ENCODE assay signal across 2 worm cellular contexts in genomic region chrIII:3456226-3456625, ce11.
TF ChIP-seq lines count a peak whose summit lies in the region.

No protein-coding gene starts in this region.

TF ChIP-seq in whole organism, L4 larva, 104 proteins besides CTCF, POLR2A, EP300 and RAD21 (continued from another document):
- TF ChIP-seq nhr-6 (tag; optimal IDR thresholded peaks at IDR 0.05; lab: Kevin White, UChicago) (peak; percentile 96), daf-8 (GFP tag; IDR thresholded peaks at IDR 0.05; lab: Robert Waterston, UW) (no peak), dpl-1 (GFP tag; optimal IDR thresholded peaks at IDR 0.05; lab: Kevin White, UChicago) (peak; percentile 97), lin-39 (tag; optimal IDR thresholded peaks at IDR 0.05; lab: Kevin White, UChicago) (peak; percentile 73), lsy-2 (tag; optimal IDR thresholded peaks at IDR 0.05; lab: Kevin White, UChicago) (peak; percentile 98 to 100), pha-4 (GFP tag; IDR thresholded peaks at IDR 0.05; lab: Robert Waterston, UW) (peak; percentile 96), pha-4 (tag; optimal IDR thresholded peaks at IDR 0.05; lab: Kevin White, UChicago) (peak; percentile 15), gei-8 (GFP tag; optimal IDR thresholded peaks at IDR 0.05; lab: Kevin White, UChicago) (peak; percentile 15), ztf-11 (tag; optimal IDR thresholded peaks at IDR 0.05; lab: Kevin White, UChicago) (no peak), snpc-4 (tag; optimal IDR thresholded peaks at IDR 0.05; lab: Kevin White, UChicago) (no peak), lin-1 (GFP tag; IDR thresholded peaks at IDR 0.05; lab: Robert Waterston, UW) (peak; percentile 91), Y105C5A.15 (GFP tag; IDR thresholded peaks at IDR 0.05; lab: Robert Waterston, UW) (no peak), unc-39 (tag; optimal IDR thresholded peaks at IDR 0.05; lab: Kevin White, UChicago) (no peak), hif-1 (tag; optimal IDR thresholded peaks at IDR 0.05; lab: Kevin White, UChicago) (peak; percentile 78 to 87), Y48G9A.11 (GFP tag; IDR thresholded peaks at IDR 0.05; lab: Robert Waterston, UW) (peak; percentile 83), fkh-10 (GFP tag; optimal IDR thresholded peaks at IDR 0.05; lab: Kevin White, UChicago) (peak; percentile 96), madf-5 (GFP tag; IDR thresholded peaks at IDR 0.05; lab: Robert Waterston, UW) (peak; percentile 72 to 82; a peak in 2 of 4 replicates), F10B5.3 (tag; optimal IDR thresholded peaks at IDR 0.05; lab: Kevin White, UChicago) (peak; percentile 18), aly-2 (tag; optimal IDR thresholded peaks at IDR 0.05; lab: Kevin White, UChicago) (no peak), aha-1 (tag; lab: Kevin White, UChicago) (peak; percentile 98), dve-1 (tag; optimal IDR thresholded peaks at IDR 0.05; lab: Kevin White, UChicago; ENCODE audit: insufficient read depth) (peak; percentile 100), daf-19 (GFP tag; conservative IDR thresholded peaks at IDR 0.05; lab: Robert Waterston, UW) (no peak), tra-1 (GFP tag; IDR thresholded peaks at IDR 0.05; lab: Robert Waterston, UW) (peak; percentile 95), lir-3 (tag; optimal IDR thresholded peaks at IDR 0.05; lab: Kevin White, UChicago) (peak; percentile 71), nhr-42 (GFP tag; IDR thresholded peaks at IDR 0.05; lab: Robert Waterston, UW) (peak; percentile 98), Y75B8A.6 (GFP tag; IDR thresholded peaks at IDR 0.05; lab: Robert Waterston, UW) (peak; percentile 71; the same call in 1 of the 2 replicates), F49E8.2 (tag; optimal IDR thresholded peaks at IDR 0.05; lab: Kevin White, UChicago; ENCODE audit: borderline replicate concordance) (peak; percentile 8), nhr-76 (tag; optimal IDR thresholded peaks at IDR 0.05; lab: Kevin White, UChicago) (peak; percentile 68), dmd-9 (GFP tag; IDR thresholded peaks at IDR 0.05; lab: Robert Waterston, UW) (peak; percentile 97), ceh-62 (tag; optimal IDR thresholded peaks at IDR 0.05; lab: Kevin White, UChicago) (no peak), cey-2 (tag; optimal IDR thresholded peaks at IDR 0.05; lab: Kevin White, UChicago; ENCODE audit: borderline replicate concordance, insufficient read depth) (no peak), lin-29 (GFP tag; IDR thresholded peaks at IDR 0.05; lab: Robert Waterston, UW) (peak; percentile 99), ceh-32 (tag; optimal IDR thresholded peaks at IDR 0.05; lab: Kevin White, UChicago; ENCODE audit: poor library complexity) (no peak), nhr-77 (tag; optimal IDR thresholded peaks at IDR 0.05; lab: Kevin White, UChicago) (peak; percentile 99), mep-1 (tag; optimal IDR thresholded peaks at IDR 0.05; lab: Kevin White, UChicago) (peak; percentile 98), zip-2 (tag; optimal IDR thresholded peaks at IDR 0.05; lab: Kevin White, UChicago) (peak; percentile 89), mdt-29 (GFP tag; IDR thresholded peaks at IDR 0.05; lab: Robert Waterston, UW) (peak; percentile 95), zfp-2 (tag; optimal IDR thresholded peaks at IDR 0.05; lab: Kevin White, UChicago) (peak; percentile 91), snpc-1.2 (GFP tag; IDR thresholded peaks at IDR 0.05; lab: Robert Waterston, UW) (peak; percentile 63; the same call in 1 of the 2 replicates), jun-1 (tag; optimal IDR thresholded peaks at IDR 0.05; lab: Kevin White, UChicago) (peak; percentile 95), nhr-237 (tag; optimal IDR thresholded peaks at IDR 0.05; lab: Kevin White, UChicago) (peak; percentile 73), hlh-30 (tag; optimal IDR thresholded peaks at IDR 0.05; lab: Kevin White, UChicago; ENCODE audit: insufficient read depth) (peak; percentile 95), skn-1 (tag; optimal IDR thresholded peaks at IDR 0.05; lab: Kevin White, UChicago) (no peak), tag-97 (GFP tag; IDR thresholded peaks at IDR 0.05; lab: Robert Waterston, UW) (no peak), daf-12 (tag; optimal IDR thresholded peaks at IDR 0.05; lab: Kevin White, UChicago) (no peak), duxl-1 (tag; optimal IDR thresholded peaks at IDR 0.05; lab: Kevin White, UChicago; ENCODE audit: poor library complexity) (peak; percentile 93), lim-7 (GFP tag; IDR thresholded peaks at IDR 0.05; lab: Robert Waterston, UW) (no peak), nhr-41 (GFP tag; IDR thresholded peaks at IDR 0.05; lab: Robert Waterston, UW) (0 out of 2 replicates have a peak, but pooled peaks have one; percentile 15)

TF ChIP-seq in whole organism, late embryonic, 69 proteins besides CTCF, POLR2A, EP300 and RAD21 (continued from another document):
- TF ChIP-seq pqm-1 (tag; optimal IDR thresholded peaks at IDR 0.05; lab: Kevin White, UChicago) (peak; percentile 49), npax-4 (tag; optimal IDR thresholded peaks at IDR 0.05; lab: Kevin White, UChicago) (no peak)
